Worm (Caenorhabditis elegans): ENCODE data around the gene ippk-1.

ce11 chrII:12008772-12009171 lies 33.9 kb upstream of the ippk-1 start, which contains the start of gene glb-29:
- no peak for TF ChIP-seq ces-1 (GFP tag; optimal IDR thresholded peaks at IDR 0.05)
- TF ChIP-seq nhr-28 (tag; optimal IDR thresholded peaks at IDR 0.05) = no peak
- TF ChIP-seq set-16 (GFP tag; IDR thresholded peaks at IDR 0.05) = no peak
- TF ChIP-seq dpl-1 (GFP tag; optimal IDR thresholded peaks at IDR 0.05) = no peak

All from whole organism, L4 larva.